Fruit fly (Drosophila melanogaster): ENCODE measurements around the gene Rrp46.

Gene Rrp46

dm6 chr3R:10463548-10463947 lies 50.4 kb downstream of the Rrp46 start:
- TF ChIP-seq CG32121 (GFP tag; IDR thresholded peaks at IDR 0.05) (no peak), CG34367 (tag; optimal IDR thresholded peaks at IDR 0.05) (peak; percentile 38), CG13204 (GFP tag; optimal IDR thresholded peaks at IDR 0.05) (no peak), CG8159 (tag; optimal IDR thresholded peaks at IDR 0.05) (peak; percentile 63), CG15710 (tag; optimal IDR thresholded peaks at IDR 0.05) (peak; percentile 47), CG9948 (tag; optimal IDR thresholded peaks at IDR 0.05) (peak; percentile 27), CG14655 (GFP tag; optimal IDR thresholded peaks at IDR 0.05) (peak; percentile 53), CG17806 (tag; optimal IDR thresholded peaks at IDR 0.05) (peak; percentile 56), CG8301 (tag; optimal IDR thresholded peaks at IDR 0.05) (peak; percentile 29), gl (tag; optimal IDR thresholded peaks at IDR 0.05) (peak; percentile 22), CG12605 (GFP tag; IDR thresholded peaks at IDR 0.05) (no peak)

Measured in whole organism, pupa.